Worm (Caenorhabditis elegans) whole organism, L3 larva: ENCODE results near the gene fmi-1.

Experiments used
- elt-2 ChIP-seq: sonication (generic microtip); optimal IDR thresholded peaks from 2 replicates; lab custom pipeline; 2016; ENCODE audit warnings: missing genetic modification reagents, mild to moderate bottlenecking, missing genetic modification characterization, missing compliant biosample characterization
- hmg-11 ChIP-seq: sonication (generic microtip); optimal IDR thresholded peaks from 2 replicates; lab custom pipeline; 2016; ENCODE audit warnings: missing genetic modification characterization, missing compliant biosample characterization
- lin-15B ChIP-seq: fragments of 150-350 bp; optimal IDR thresholded peaks from 2 replicates; lab custom pipeline; 2014; ENCODE audit warnings: missing biosample characterization, missing genetic modification characterization
- nhr-237 ChIP-seq: fragments of 150-350 bp; optimal IDR thresholded peaks from 2 replicates; lab custom pipeline; 2014; ENCODE audit warnings: missing biosample characterization, missing genetic modification characterization

DNA sequence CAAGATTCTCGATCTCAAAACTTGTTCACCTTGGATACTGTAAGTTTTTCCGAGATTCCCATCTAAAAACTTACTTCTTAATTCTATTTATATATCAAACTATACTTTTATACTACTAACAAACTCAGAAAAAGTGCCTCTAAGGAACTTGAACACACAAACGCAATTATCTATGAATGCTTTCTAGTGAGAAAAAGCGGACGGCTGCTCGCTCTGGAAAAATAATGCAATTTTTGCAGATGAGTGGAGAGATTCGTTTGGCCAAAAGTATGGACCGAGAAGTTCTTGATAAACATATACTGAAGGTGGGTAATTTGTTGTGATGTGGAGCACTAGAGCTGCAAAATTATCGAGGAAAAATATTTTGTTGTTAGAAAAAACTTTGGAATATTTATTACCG lies 1.2 kb downstream of the fmi-1 start:
- TF ChIP-seq lin-15B (no peak), elt-2 (tag; lab: Kevin White, UChicago) (no peak), nhr-237 (tag; lab: Kevin White, UChicago) (no peak), hmg-11 (no peak)
